Fruit fly (Drosophila melanogaster): ENCODE results near the gene ppk10.

Gene ppk10

DNA sequence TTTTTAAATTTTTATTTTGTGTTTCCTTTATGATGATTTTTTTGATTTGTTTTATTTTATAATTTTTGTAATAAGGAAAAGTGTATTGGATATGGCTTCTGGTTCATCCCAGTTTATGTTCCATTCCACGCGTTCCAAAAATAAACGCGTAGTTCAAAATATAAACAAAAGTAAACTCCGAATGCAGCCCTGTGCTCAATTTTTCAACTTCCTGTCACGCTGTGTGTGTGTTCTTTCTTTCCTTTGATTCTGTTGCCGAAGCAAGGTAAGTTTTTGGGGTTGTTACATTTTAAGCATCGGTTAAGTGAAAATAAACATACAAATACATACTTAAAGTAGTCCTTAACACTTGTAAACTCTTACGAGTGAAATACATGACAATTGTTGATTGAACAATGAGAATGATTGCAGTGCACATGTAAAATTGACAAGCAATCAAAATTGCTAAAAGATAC, 44.0 kb downstream of the ppk10 start, which contains the start of the genes Ip259 and RpS27A (continued):
- TF ChIP-seq abd-A (tag; optimal IDR thresholded peaks at IDR 0.05) (no peak), CG17568 (GFP tag; optimal IDR thresholded peaks at IDR 0.05) (peak; percentile 64), Antp (GFP tag; optimal IDR thresholded peaks at IDR 0.05) (peak; percentile 61), CG10267 (tag; optimal IDR thresholded peaks at IDR 0.05) (peak; percentile 60), grn (GFP tag; optimal IDR thresholded peaks at IDR 0.05) (no peak), wdn (GFP tag; IDR thresholded peaks at IDR 0.05) (peak; percentile 54; the same call in 1 of the 2 replicates), C15 (GFP tag; IDR thresholded peaks at IDR 0.05) (peak; percentile 65; the same call in 2 of the 3 replicates), CG7786 (GFP tag; optimal IDR thresholded peaks at IDR 0.05) (peak; percentile 60), CG16815 (GFP tag; optimal IDR thresholded peaks at IDR 0.05) (peak; percentile 6), CG12104 (GFP tag; optimal IDR thresholded peaks at IDR 0.05) (peak; percentile 85), gsb (GFP tag; IDR thresholded peaks at IDR 0.05) (peak; percentile 40), CG17328 (GFP tag; IDR thresholded peaks at IDR 0.05) (peak; percentile 87), CG10979 (tag; optimal IDR thresholded peaks at IDR 0.05) (peak; percentile 57), CG16813 (GFP tag; IDR thresholded peaks at IDR 0.05; ENCODE audit: partially characterized antibody) (no peak), odd (GFP tag; optimal IDR thresholded peaks at IDR 0.05) (peak; percentile 65), CG15696 (tag; optimal IDR thresholded peaks at IDR 0.05) (peak; percentile 42), CG9932 (GFP tag; IDR thresholded peaks at IDR 0.05) (no peak), Dfd (GFP tag; optimal IDR thresholded peaks at IDR 0.05) (no peak), crc (GFP tag; optimal IDR thresholded peaks at IDR 0.05) (peak; percentile 56), CG11247 (GFP tag; IDR thresholded peaks at IDR 0.05) (peak; percentile 68), peb (GFP tag; IDR thresholded peaks at IDR 0.05) (no peak; the same call in 1 of the 2 replicates), Mes4 (GFP tag; optimal IDR thresholded peaks at IDR 0.05) (peak; percentile 87), Dp (GFP tag; optimal IDR thresholded peaks at IDR 0.05) (no peak), Ptx1 (GFP tag; IDR thresholded peaks at IDR 0.05) (peak; percentile 71; the same call in 1 of the 2 replicates), Side (GFP tag; optimal IDR thresholded peaks at IDR 0.05) (peak; percentile 75), CG18262 (tag; optimal IDR thresholded peaks at IDR 0.05) (peak; percentile 54), Doc3 (GFP tag; IDR thresholded peaks at IDR 0.05; ENCODE audit: partially characterized antibody) (no peak), Poxn (GFP tag; IDR thresholded peaks at IDR 0.05) (no peak), slou (GFP tag; optimal IDR thresholded peaks at IDR 0.05) (peak; percentile 77), CG5245 (GFP tag; optimal IDR thresholded peaks at IDR 0.05) (peak; percentile 7), salm (tag; optimal IDR thresholded peaks at IDR 0.05) (peak; percentile 21), CG32767 (GFP tag; IDR thresholded peaks at IDR 0.05) (peak; percentile 61; the same call in 1 of the 2 replicates), ro (GFP tag; IDR thresholded peaks at IDR 0.05) (no peak), CG10543 (GFP tag; optimal IDR thresholded peaks at IDR 0.05) (peak; percentile 67), wek (GFP tag; optimal IDR thresholded peaks at IDR 0.05) (peak; percentile 84), CG13775 (GFP tag; optimal IDR thresholded peaks at IDR 0.05) (peak; percentile 87), CG15514 (GFP tag; optimal IDR thresholded peaks at IDR 0.05) (peak; percentile 92), CG12391 (tag; optimal IDR thresholded peaks at IDR 0.05) (peak; percentile 68), CG16779 (GFP tag; IDR thresholded peaks at IDR 0.05) (peak; percentile 80), Rx (GFP tag; IDR thresholded peaks at IDR 0.05) (no peak; the same call in 1 of the 2 replicates), Nf-YA (GFP tag; IDR thresholded peaks at IDR 0.05) (peak; percentile 67), zfh2 (GFP tag; optimal IDR thresholded peaks at IDR 0.05) (peak; percentile 57), CG8924 (tag; optimal IDR thresholded peaks at IDR 0.05) (peak; percentile 61), nom (GFP tag; optimal IDR thresholded peaks at IDR 0.05) (peak; percentile 83), jing (GFP tag; optimal IDR thresholded peaks at IDR 0.05) (no peak), da (GFP tag; optimal IDR thresholded peaks at IDR 0.05) (peak; percentile 95), Mrtf (GFP tag; IDR thresholded peaks at IDR 0.05) (no peak; the same call in 1 of the 3 replicates), CG7372 (GFP tag; IDR thresholded peaks at IDR 0.05) (peak; percentile 63; the same call in 1 of the 2 replicates), CG1529 (GFP tag; optimal IDR thresholded peaks at IDR 0.05) (peak; percentile 55), pnt (GFP tag; optimal IDR thresholded peaks at IDR 0.05) (no peak), CG17829 (tag; optimal IDR thresholded peaks at IDR 0.05) (peak; percentile 46)

Measured in whole organism, embryonic.